Fruit fly (Drosophila melanogaster) whole organism, prepupa: ENCODE results near the gene CG9427.
A peak's percentile ranks its signal among the peaks of the same experiment; 100 is the strongest.

ENCODE experiments used
- CG10631 ChIP-seq: fragments of 200-800 bp; sonication (Bioruptor generic); optimal IDR thresholded peaks from 2 replicates; lab custom pipeline; 2016; ENCODE audit warnings: missing biosample characterization, missing genetic modification characterization
- CG10669 ChIP-seq: fragments of 200-800 bp; sonication (Bioruptor generic); optimal IDR thresholded peaks from 3 replicates; lab custom pipeline; 2018; ENCODE audit warnings: missing biosample characterization, mild to moderate bottlenecking, missing genetic modification characterization, moderate library complexity
- CG11294 ChIP-seq: fragments of 200-800 bp; sonication (Bioruptor generic); IDR thresholded peaks from 2 replicates; pipeline ENCODE4 v1.3.6; 2022; ENCODE audit warnings: missing biosample characterization, missing genetic modification characterization
- CG11762 ChIP-seq: fragments of 200-800 bp; sonication (Bioruptor generic); optimal IDR thresholded peaks from 3 replicates; lab custom pipeline; 2016; ENCODE audit warnings: missing biosample characterization, missing genetic modification characterization; ENCODE audit not compliant: insufficient read depth
- CG11902 ChIP-seq: fragments of 200-800 bp; sonication (Bioruptor generic); optimal IDR thresholded peaks from 3 replicates; lab custom pipeline; 2016; ENCODE audit warnings: missing biosample characterization, missing genetic modification characterization
- CG15336 ChIP-seq: fragments of 200-800 bp; sonication (Bioruptor generic); IDR thresholded peaks from 2 replicates; pipeline ENCODE4 v1.3.6; 2022; ENCODE audit warnings: missing biosample characterization, missing genetic modification characterization
- CG1621 ChIP-seq: fragments of 200-800 bp; sonication (Bioruptor generic); optimal IDR thresholded peaks from 3 replicates; lab custom pipeline; 2018; ENCODE audit warnings: missing biosample characterization, mild to moderate bottlenecking, missing genetic modification characterization
- CG16779 ChIP-seq: fragments of 200-800 bp; sonication (Bioruptor generic); optimal IDR thresholded peaks from 3 replicates; lab custom pipeline; 2017; ENCODE audit warnings: missing biosample characterization, mild to moderate bottlenecking, missing genetic modification characterization
- CG3032 ChIP-seq: fragments of 200-800 bp; optimal IDR thresholded peaks from 2 replicates; lab custom pipeline; 2019; ENCODE audit warnings: missing biosample characterization, mild to moderate bottlenecking, missing genetic modification characterization, moderate library complexity
- CG31627 ChIP-seq: fragments of 200-800 bp; sonication (Bioruptor generic); optimal IDR thresholded peaks from 3 replicates; lab custom pipeline; 2016; ENCODE audit warnings: missing biosample characterization, missing genetic modification characterization
- CG34406 ChIP-seq: fragments of 200-800 bp; sonication (Bioruptor generic); optimal IDR thresholded peaks from 3 replicates; lab custom pipeline; 2016; ENCODE audit warnings: missing biosample characterization, missing genetic modification characterization
- CG3919 ChIP-seq: fragments of 200-800 bp; sonication (Bioruptor generic); optimal IDR thresholded peaks from 3 replicates; lab custom pipeline; 2016; ENCODE audit warnings: missing biosample characterization, missing genetic modification characterization
- CG4318 ChIP-seq: fragments of 200-800 bp; sonication (Bioruptor generic); optimal IDR thresholded peaks from 3 replicates; lab custom pipeline; 2017; ENCODE audit warnings: missing biosample characterization, mild to moderate bottlenecking, missing genetic modification characterization
- CG6163 ChIP-seq: fragments of 200-800 bp; sonication (Bioruptor generic); IDR thresholded peaks from 3 replicates; pipeline ENCODE4 v1.3.6; 2022; ENCODE audit warnings: missing biosample characterization, missing genetic modification characterization
- CG6808 ChIP-seq: fragments of 200-800 bp; sonication (Bioruptor generic); optimal IDR thresholded peaks from 3 replicates; lab custom pipeline; 2017; ENCODE audit warnings: missing biosample characterization, missing genetic modification characterization, mild to moderate bottlenecking, moderate library complexity, missing genetic modification reagents
- CG6854 ChIP-seq: fragments of 200-800 bp; sonication (Bioruptor generic); optimal IDR thresholded peaks from 2 replicates; lab custom pipeline; 2017; ENCODE audit warnings: missing biosample characterization, mild to moderate bottlenecking, missing genetic modification characterization
- CG7368 ChIP-seq: fragments of 200-800 bp; sonication (Bioruptor generic); optimal IDR thresholded peaks from 3 replicates; lab custom pipeline; 2016; ENCODE audit warnings: missing biosample characterization, missing genetic modification characterization
- CG8119 ChIP-seq: fragments of 200-800 bp; sonication (Bioruptor generic); IDR thresholded peaks from 3 replicates; pipeline ENCODE4 v1.3.6; 2022; ENCODE audit warnings: missing biosample characterization, missing genetic modification characterization
- CG8319 ChIP-seq: fragments of 200-800 bp; sonication (Bioruptor generic); optimal IDR thresholded peaks from 3 replicates; lab custom pipeline; 2016; ENCODE audit warnings: missing biosample characterization, missing genetic modification characterization
- CG8632 ChIP-seq: fragments of 200-800 bp; sonication (Bioruptor generic); optimal IDR thresholded peaks from 3 replicates; lab custom pipeline; 2016; ENCODE audit warnings: missing biosample characterization, missing genetic modification characterization
- CG9139 ChIP-seq: fragments of 200-800 bp; sonication (Bioruptor generic); optimal IDR thresholded peaks from 3 replicates; lab custom pipeline; 2017; ENCODE audit warnings: missing biosample characterization, mild to moderate bottlenecking, missing genetic modification characterization
- Eip75B ChIP-seq: fragments of 200-800 bp; sonication (Bioruptor generic); optimal IDR thresholded peaks from 3 replicates; lab custom pipeline; 2016; ENCODE audit warnings: missing biosample characterization, missing genetic modification characterization
- Eip78C ChIP-seq: fragments of 200-800 bp; sonication (Bioruptor generic); peaks from one replicate; lab custom pipeline; 2016; ENCODE audit warnings: missing biosample characterization, missing genetic modification characterization
- Ets21C ChIP-seq: fragments of 200-800 bp; sonication (Bioruptor generic); optimal IDR thresholded peaks from 3 replicates; lab custom pipeline; 2016; ENCODE audit warnings: missing biosample characterization, missing genetic modification characterization
- Ets96B ChIP-seq: fragments of 200-800 bp; optimal IDR thresholded peaks from 2 replicates; lab custom pipeline; 2019; ENCODE audit warnings: missing biosample characterization, mild to moderate bottlenecking, missing genetic modification characterization, moderate library complexity
- Hr38 ChIP-seq: sonication (Bioruptor generic); optimal IDR thresholded peaks from 2 replicates; lab custom pipeline; 2016; ENCODE audit warnings: missing biosample characterization, missing genetic modification characterization
- Hr39 ChIP-seq: fragments of 200-800 bp; sonication (Bioruptor generic); optimal IDR thresholded peaks from 2 replicates; lab custom pipeline; 2016; ENCODE audit warnings: missing biosample characterization, missing genetic modification characterization
- Hr4 ChIP-seq: fragments of 200-800 bp; sonication (Bioruptor generic); optimal IDR thresholded peaks from 3 replicates; lab custom pipeline; 2016; ENCODE audit warnings: missing biosample characterization, missing genetic modification characterization
- Met ChIP-seq: fragments of 200-800 bp; sonication (Bioruptor generic); optimal IDR thresholded peaks from 3 replicates; lab custom pipeline; 2016; ENCODE audit warnings: missing biosample characterization, missing genetic modification characterization
- OdsH ChIP-seq: fragments of 200-800 bp; sonication (Bioruptor generic); optimal IDR thresholded peaks from 3 replicates; lab custom pipeline; 2016; ENCODE audit warnings: missing biosample characterization, missing genetic modification characterization
- Sox102F ChIP-seq: fragments of 200-800 bp; sonication (Bioruptor generic); optimal IDR thresholded peaks from 2 replicates; lab custom pipeline; 2016; ENCODE audit warnings: missing biosample characterization, mild to moderate bottlenecking, missing genetic modification characterization
- Sox14 ChIP-seq: fragments of 200-800 bp; sonication (Bioruptor generic); optimal IDR thresholded peaks from 3 replicates; lab custom pipeline; 2016; ENCODE audit warnings: missing biosample characterization, missing genetic modification characterization
- Sox15 ChIP-seq: fragments of 200-800 bp; sonication (Bioruptor generic); optimal IDR thresholded peaks from 3 replicates; lab custom pipeline; 2016; ENCODE audit warnings: missing biosample characterization, missing genetic modification characterization
- achi ChIP-seq: fragments of 200-800 bp; sonication (Bioruptor generic); optimal IDR thresholded peaks from 3 replicates; lab custom pipeline; 2016; ENCODE audit warnings: missing biosample characterization, missing genetic modification characterization
- cyc ChIP-seq: fragments of 200-800 bp; sonication (Bioruptor generic); optimal IDR thresholded peaks from 3 replicates; lab custom pipeline; 2016; ENCODE audit warnings: missing biosample characterization, missing genetic modification characterization
- dac ChIP-seq: fragments of 200-800 bp; sonication (Bioruptor generic); optimal IDR thresholded peaks from 2 replicates; lab custom pipeline; 2017; ENCODE audit warnings: missing biosample characterization, mild to moderate bottlenecking, missing genetic modification characterization
- dsx ChIP-seq: fragments of 200-800 bp; optimal IDR thresholded peaks from 3 replicates; lab custom pipeline; 2019; ENCODE audit warnings: missing biosample characterization, mild to moderate bottlenecking, missing genetic modification characterization, moderate library complexity; ENCODE audit not compliant: poor library complexity, severe bottlenecking
- eg ChIP-seq: fragments of 200-800 bp; sonication (Bioruptor generic); IDR thresholded peaks from 3 replicates; pipeline ENCODE4 v1.3.6; 2022; ENCODE audit warnings: missing biosample characterization, missing genetic modification characterization
- fd59A ChIP-seq: fragments of 200-800 bp; sonication (Bioruptor generic); optimal IDR thresholded peaks from 2 replicates; lab custom pipeline; 2017; ENCODE audit warnings: missing biosample characterization, mild to moderate bottlenecking, missing genetic modification characterization, missing genetic modification reagents
- fd85E ChIP-seq: fragments of 200-800 bp; sonication (Bioruptor generic); optimal IDR thresholded peaks from 3 replicates; lab custom pipeline; 2016; ENCODE audit warnings: missing biosample characterization, missing genetic modification characterization
- fkh ChIP-seq: fragments of 200-800 bp; sonication (Bioruptor generic); optimal IDR thresholded peaks from 3 replicates; lab custom pipeline; 2017; ENCODE audit warnings: missing biosample characterization, mild to moderate bottlenecking, missing genetic modification characterization, moderate library complexity
- lz ChIP-seq: fragments of 200-800 bp; sonication (Bioruptor generic); optimal IDR thresholded peaks from 3 replicates; lab custom pipeline; 2016; ENCODE audit warnings: missing biosample characterization, missing genetic modification characterization
- net ChIP-seq: fragments of 200-800 bp; sonication (Bioruptor generic); optimal IDR thresholded peaks from 3 replicates; lab custom pipeline; 2016; ENCODE audit warnings: missing biosample characterization, missing genetic modification characterization
- pdm3 ChIP-seq: fragments of 200-800 bp; sonication (Bioruptor generic); optimal IDR thresholded peaks from 3 replicates; lab custom pipeline; 2016; ENCODE audit warnings: missing biosample characterization, missing genetic modification characterization
- salr ChIP-seq, 2 experiments: fragments of 200-800 bp; sonication (Bioruptor generic); optimal IDR thresholded peaks; 3 replicates each; lab custom pipeline; 2016 to 2018; ENCODE audit warnings: missing biosample characterization in 2 of 2, missing genetic modification characterization in 2 of 2, mild to moderate bottlenecking in 1 of 2
- spab ChIP-seq: fragments of 200-800 bp; sonication (Bioruptor generic); optimal IDR thresholded peaks from 2 replicates; lab custom pipeline; 2017; ENCODE audit warnings: missing biosample characterization, mild to moderate bottlenecking, missing genetic modification characterization, missing genetic modification reagents
- topi ChIP-seq: fragments of 200-800 bp; sonication (Bioruptor generic); optimal IDR thresholded peaks from 3 replicates; lab custom pipeline; 2016; ENCODE audit warnings: missing biosample characterization, missing genetic modification characterization

Gene CG9427

DNA sequence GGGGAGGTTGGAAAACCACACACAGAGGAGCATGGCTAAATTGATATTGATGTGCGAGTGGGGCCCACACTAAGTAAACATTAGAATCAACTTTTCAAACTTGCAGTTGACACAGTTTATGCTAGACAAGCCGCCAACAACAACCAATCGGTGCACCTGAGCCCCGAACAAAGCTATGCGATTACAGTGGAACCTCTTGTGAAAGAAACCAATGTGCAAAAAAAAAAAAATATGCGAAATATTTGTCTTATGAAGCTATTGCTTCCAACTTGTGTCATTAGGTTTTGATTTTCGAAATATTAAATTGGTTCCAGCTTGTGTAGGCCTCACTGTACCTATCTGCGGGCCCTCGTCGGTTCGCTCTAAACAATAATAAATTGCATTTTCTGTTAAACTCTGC lies 8.4 kb downstream of the CG9427 start (continued):
- peak in 1 of 2 experiments; percentile 49 for TF ChIP-seq salr (GFP tag; optimal IDR thresholded peaks at IDR 0.05; lab: Kevin White, UChicago)
- peak; percentile 62 for TF ChIP-seq CG11902 (GFP tag; lab: Kevin White, UChicago)
- TF ChIP-seq CG9139 (GFP tag; lab: Kevin White, UChicago), result peak; percentile 1
- TF ChIP-seq cyc (GFP tag; lab: Kevin White, UChicago), result peak; percentile 66
- no peak for TF ChIP-seq CG1621 (tag; lab: Kevin White, UChicago)
- TF ChIP-seq CG7368 (GFP tag; lab: Kevin White, UChicago), result peak; percentile 43
- TF ChIP-seq eg, result peak; percentile 96
- peak; percentile 34 for TF ChIP-seq CG8319 (GFP tag; lab: Kevin White, UChicago)
- TF ChIP-seq dsx (GFP tag; lab: Kevin White, UChicago), result peak; percentile 29
- peak; percentile 37 for TF ChIP-seq Met (GFP tag; lab: Kevin White, UChicago)
- TF ChIP-seq fd85E (GFP tag; lab: Kevin White, UChicago), result no peak
- TF ChIP-seq Sox15 (GFP tag; lab: Kevin White, UChicago), result peak; percentile 13

- peak; percentile 68 for TF ChIP-seq CG16779 (tag; lab: Kevin White, UChicago)
- peak; percentile 74 for TF ChIP-seq CG8632 (GFP tag; lab: Kevin White, UChicago)
- peak; percentile 68 for TF ChIP-seq CG8319 (GFP tag; lab: Kevin White, UChicago)
- peak; percentile 91 for TF ChIP-seq Hr4 (GFP tag; lab: Kevin White, UChicago)
- TF ChIP-seq pdm3, result peak; percentile 88
- TF ChIP-seq CG9139 (GFP tag; lab: Kevin White, UChicago), result no peak
- peak; percentile 20 for TF ChIP-seq CG6808 (GFP tag; lab: Kevin White, UChicago)
- peak; percentile 78 for TF ChIP-seq Ets21C (GFP tag; lab: Kevin White, UChicago)
- peak; percentile 91 for TF ChIP-seq Sox102F (GFP tag; lab: Kevin White, UChicago)
- TF ChIP-seq CG15336 (GFP tag; lab: Robert Waterston, UW), result peak; percentile 94
- peak; percentile 93 for TF ChIP-seq CG8119 (GFP tag; lab: Robert Waterston, UW)
- peak; percentile 96 for TF ChIP-seq eg
- TF ChIP-seq CG34406 (GFP tag; lab: Kevin White, UChicago), result peak; percentile 75
- peak; percentile 86 for TF ChIP-seq lz (GFP tag; lab: Kevin White, UChicago)
- TF ChIP-seq fkh (GFP tag; lab: Kevin White, UChicago), result no peak
- TF ChIP-seq CG3032 (tag; lab: Kevin White, UChicago), result peak; percentile 40
- TF ChIP-seq salr (GFP tag; optimal IDR thresholded peaks at IDR 0.05; lab: Kevin White, UChicago), result peak in 1 of 2 experiments; percentile 65
- peak; percentile 81 for TF ChIP-seq CG11762 (GFP tag; lab: Kevin White, UChicago)
- TF ChIP-seq CG7368 (GFP tag; lab: Kevin White, UChicago), result peak; percentile 74
- TF ChIP-seq OdsH, result peak; percentile 87
- TF ChIP-seq CG10669 (GFP tag; lab: Kevin White, UChicago), result peak; percentile 48
- TF ChIP-seq fd59A, result no peak
- TF ChIP-seq CG6163 (GFP tag; lab: Robert Waterston, UW), result peak; percentile 93
- peak; percentile 85 for TF ChIP-seq CG31627 (GFP tag; lab: Kevin White, UChicago)
- peak; percentile 90 for TF ChIP-seq Hr39 (GFP tag; lab: Kevin White, UChicago)
- peak; percentile 86 for TF ChIP-seq achi (GFP tag; lab: Kevin White, UChicago)
- peak; percentile 87 for TF ChIP-seq Eip75B
- TF ChIP-seq CG1621 (tag; lab: Kevin White, UChicago), result no peak
- no peak for TF ChIP-seq Hr38 (GFP tag; lab: Kevin White, UChicago)
- TF ChIP-seq CG10631 (GFP tag; lab: Kevin White, UChicago), result peak; percentile 76
- TF ChIP-seq CG11294 (GFP tag; lab: Robert Waterston, UW), result peak; percentile 89
- peak; percentile 3 for TF ChIP-seq dsx (GFP tag; lab: Kevin White, UChicago)
- TF ChIP-seq Met (GFP tag; lab: Kevin White, UChicago), result peak; percentile 91
- TF ChIP-seq spab, result peak; percentile 32
- TF ChIP-seq CG3919 (GFP tag; lab: Kevin White, UChicago), result peak; percentile 89
- peak; percentile 96 for TF ChIP-seq Eip78C (GFP tag; lab: Kevin White, UChicago)
- TF ChIP-seq Sox14, result peak; percentile 84
- TF ChIP-seq dac (GFP tag; lab: Kevin White, UChicago), result peak; percentile 74
- peak; percentile 89 for TF ChIP-seq cyc (GFP tag; lab: Kevin White, UChicago)
- peak; percentile 41 for TF ChIP-seq Ets96B (tag; lab: Kevin White, UChicago)
- TF ChIP-seq Sox15 (GFP tag; lab: Kevin White, UChicago), result peak; percentile 64
- peak; percentile 85 for TF ChIP-seq net (GFP tag; lab: Kevin White, UChicago)
- TF ChIP-seq topi (GFP tag; lab: Kevin White, UChicago), result peak; percentile 90
- peak; percentile 77 for TF ChIP-seq CG11902 (GFP tag; lab: Kevin White, UChicago)
- peak; percentile 66 for TF ChIP-seq CG6854
- peak; percentile 66 for TF ChIP-seq CG4318 (GFP tag; lab: Kevin White, UChicago)
These were observed 13.6 kb downstream of the CG9427 start for dm6 chr3R:9613124-9613523.
